Worm (Caenorhabditis elegans) whole organism, late embryonic: ENCODE results near the gene fem-3.

Experiments used
- lin-11 ChIP-seq: fragments of 200-800 bp; sonication (Bioruptor generic); optimal IDR thresholded peaks from 2 replicates; lab custom pipeline; 2018; ENCODE audit warnings: mild to moderate bottlenecking, missing genetic modification characterization, missing compliant biosample characterization
- sox-4 ChIP-seq: sonication (generic microtip); optimal IDR thresholded peaks from 2 replicates; lab custom pipeline; 2017; ENCODE audit warnings: mild to moderate bottlenecking, missing genetic modification characterization, inconsistent platforms, missing compliant biosample characterization

- no peak for TF ChIP-seq sox-4 (tag; lab: Kevin White, UChicago)
- no peak for TF ChIP-seq lin-11
Measured at ce11 chrIV:9154263-9154662, 49.5 kb downstream of the fem-3 start, which contains the start of gene F23B2.10.
